Worm (Caenorhabditis elegans): ENCODE measurements around the gene F40G9.17.
"Not testable (repeated sequence)": the region's sequence is repeated elsewhere in the genome, so short reads cannot be mapped to it uniquely, and the experiment has no call there.

- TF ChIP-seq tab-1 (GFP tag; IDR thresholded peaks at IDR 0.05) (0 out of 2 replicates have a peak, but pooled peaks have one; percentile 15), flt-1 (GFP tag; IDR thresholded peaks at IDR 0.05) (peak; percentile 27; the same call in 1 of the 2 replicates)
- not testable (repeated sequence) for TF ChIP-seq med-1 (GFP tag; optimal IDR thresholded peaks at IDR 0.05; ENCODE audit: insufficient read depth); T22C8.4 (GFP tag; IDR thresholded peaks at IDR 0.05); ref-1 (GFP tag; conservative IDR thresholded peaks at IDR 0.05); ztf-29 (GFP tag; IDR thresholded peaks at IDR 0.05); klf-2 (GFP tag; conservative IDR thresholded peaks at IDR 0.05); cog-1 (tag; optimal IDR thresholded peaks at IDR 0.05)
These were observed 38.7 kb downstream of the F40G9.17 start for ce11 chrIII:232918-233317.

Data from whole organism, midembryonic.